Worm (Caenorhabditis elegans) whole organism, L4 larva: ENCODE measurements around the gene ZK742.7.

Experiments
- F10B5.3 ChIP-seq: sonication (generic microtip); optimal IDR thresholded peaks from 2 replicates; lab custom pipeline; 2016; ENCODE audit warnings: mild to moderate bottlenecking, missing genetic modification characterization, missing compliant biosample characterization
- F26F4.8 ChIP-seq: fragments of 200-800 bp; sonication (Bioruptor generic); conservative IDR thresholded peaks from 2 replicates; pipeline ENCODE4 v1.3.6; 2022; ENCODE audit warnings: missing genetic modification characterization, missing compliant biosample characterization
- F37D6.2 ChIP-seq: sonication (generic microtip); optimal IDR thresholded peaks from 2 replicates; lab custom pipeline; 2016; ENCODE audit warnings: mild to moderate bottlenecking, missing genetic modification characterization, missing compliant biosample characterization
- R02D3.7 ChIP-seq: fragments of 150-350 bp; sonication (generic microtip); optimal IDR thresholded peaks from 3 replicates; lab custom pipeline; 2014; ENCODE audit warnings: missing biosample characterization, missing genetic modification characterization
- aha-1 ChIP-seq: fragments of 150-350 bp; peaks from one replicate; lab custom pipeline; 2014; ENCODE audit warnings: missing biosample characterization, missing genetic modification characterization
- attf-4 ChIP-seq: sonication (generic microtip); optimal IDR thresholded peaks from 3 replicates; lab custom pipeline; 2017; ENCODE audit warnings: missing biosample characterization, missing genetic modification characterization
- ceh-62 ChIP-seq: sonication (generic microtip); optimal IDR thresholded peaks from 2 replicates; lab custom pipeline; 2017; ENCODE audit warnings: missing biosample characterization, missing genetic modification characterization
- cey-2 ChIP-seq: sonication (generic microtip); optimal IDR thresholded peaks from 3 replicates; lab custom pipeline; 2017; ENCODE audit warnings: missing genetic modification characterization, mild to moderate bottlenecking, missing compliant biosample characterization, antibody characterized with exemption, borderline replicate concordance; ENCODE audit not compliant: insufficient read depth
- daf-16 ChIP-seq, 3 experiments: sonication (generic microtip); optimal IDR thresholded peaks; 2 replicates each; lab custom pipeline; 2016 to 2017; ENCODE audit warnings: missing genetic modification characterization in 3 of 3, missing genetic modification reagents in 3 of 3, mild to moderate bottlenecking in 2 of 3, missing compliant biosample characterization in 2 of 3, missing biosample characterization in 1 of 3, moderate library complexity in 1 of 3
- daf-8 ChIP-seq: fragments of 200-800 bp; sonication (Bioruptor generic); IDR thresholded peaks from 2 replicates; pipeline ENCODE4 v1.3.6; 2022; ENCODE audit warnings: missing genetic modification characterization, missing compliant biosample characterization
- dmd-6 ChIP-seq: fragments of 200-800 bp; sonication (Bioruptor generic); IDR thresholded peaks from 2 replicates; pipeline ENCODE4 v1.3.6; 2022; ENCODE audit warnings: missing genetic modification reagents, missing genetic modification characterization, missing compliant biosample characterization
- dmd-8 ChIP-seq: fragments of 200-800 bp; sonication (Bioruptor generic); IDR thresholded peaks from 2 replicates; pipeline ENCODE4 v1.3.6; 2022; ENCODE audit warnings: missing genetic modification characterization, missing compliant biosample characterization
- dpl-1 ChIP-seq: fragments of 150-350 bp; optimal IDR thresholded peaks from 2 replicates; lab custom pipeline; 2014; ENCODE audit warnings: missing biosample characterization, missing genetic modification reagents, missing genetic modification characterization
- duxl-1 ChIP-seq: sonication (generic microtip); optimal IDR thresholded peaks from 2 replicates; lab custom pipeline; 2016; ENCODE audit warnings: mild to moderate bottlenecking, missing genetic modification characterization, moderate library complexity, missing compliant biosample characterization; ENCODE audit not compliant: poor library complexity
- dve-1 ChIP-seq: sonication (generic microtip); optimal IDR thresholded peaks from 2 replicates; lab custom pipeline; 2017; ENCODE audit warnings: antibody characterized with exemption, mild to moderate bottlenecking, missing genetic modification characterization, missing compliant biosample characterization; ENCODE audit not compliant: insufficient read depth
- fkh-10 ChIP-seq: fragments of 150-350 bp; optimal IDR thresholded peaks from 2 replicates; lab custom pipeline; 2014; ENCODE audit warnings: missing biosample characterization, missing genetic modification reagents, missing genetic modification characterization
- fos-1 ChIP-seq: fragments of 150-350 bp; optimal IDR thresholded peaks from 2 replicates; lab custom pipeline; 2014; ENCODE audit warnings: missing biosample characterization, missing genetic modification characterization
- hif-1 ChIP-seq, 2 experiments: sonication (generic microtip); optimal IDR thresholded peaks; 2 replicates each; lab custom pipeline; 2016 to 2017; ENCODE audit warnings: missing compliant biosample characterization in 2 of 2, missing genetic modification characterization in 2 of 2, missing genetic modification reagents in 2 of 2, missing genotype in 2 of 2, mild to moderate bottlenecking in 1 of 2
- hlh-11 ChIP-seq: fragments of 200-800 bp; sonication (Bioruptor generic); optimal IDR thresholded peaks from 2 replicates; lab custom pipeline; 2018; ENCODE audit warnings: mild to moderate bottlenecking, missing genetic modification characterization, missing compliant biosample characterization
- hlh-30 ChIP-seq: sonication (generic microtip); optimal IDR thresholded peaks from 2 replicates; lab custom pipeline; 2017; ENCODE audit warnings: antibody characterized with exemption, mild to moderate bottlenecking, missing genetic modification characterization, missing compliant biosample characterization; ENCODE audit not compliant: insufficient read depth
- lin-1 ChIP-seq: fragments of 200-800 bp; sonication (Bioruptor generic); IDR thresholded peaks from 2 replicates; pipeline ENCODE4 v1.3.6; 2022; ENCODE audit warnings: missing genetic modification reagents, missing genetic modification characterization, missing compliant biosample characterization
- lin-29 ChIP-seq: fragments of 200-800 bp; sonication (Bioruptor generic); IDR thresholded peaks from 2 replicates; pipeline ENCODE4 v1.3.6; 2022; ENCODE audit warnings: missing genetic modification reagents, missing genetic modification characterization, missing compliant biosample characterization
- lin-38 ChIP-seq: fragments of 200-800 bp; sonication (Bioruptor generic); IDR thresholded peaks from 2 replicates; pipeline ENCODE4 v1.3.6; 2022; ENCODE audit warnings: missing genetic modification reagents, missing genetic modification characterization, missing compliant biosample characterization
- mdl-1 ChIP-seq, 2 experiments: fragments of 150-350 bp in 1 of 2; sonication (generic microtip) in 1 of 2; optimal IDR thresholded peaks; 2 replicates each; lab custom pipeline; 2014 to 2017; ENCODE audit warnings: missing biosample characterization in 2 of 2, missing genetic modification characterization in 2 of 2
- mep-1 ChIP-seq: fragments of 150-350 bp; sonication (generic microtip); optimal IDR thresholded peaks from 3 replicates; lab custom pipeline; 2014; ENCODE audit warnings: missing biosample characterization, missing genetic modification characterization
- mxl-2 ChIP-seq: fragments of 200-800 bp; sonication (Bioruptor generic); conservative IDR thresholded peaks from 2 replicates; pipeline ENCODE4 v1.3.6; 2022; ENCODE audit warnings: missing genetic modification reagents, missing genetic modification characterization, missing compliant biosample characterization
- nhr-10 ChIP-seq: fragments of 150-350 bp; optimal IDR thresholded peaks from 2 replicates; lab custom pipeline; 2014; ENCODE audit warnings: missing biosample characterization, missing genetic modification characterization
- nhr-102 ChIP-seq: sonication (generic microtip); optimal IDR thresholded peaks from 2 replicates; lab custom pipeline; 2016; ENCODE audit warnings: mild to moderate bottlenecking, missing genetic modification characterization, moderate library complexity, missing compliant biosample characterization
- nhr-11 ChIP-seq: fragments of 150-350 bp; optimal IDR thresholded peaks from 2 replicates; lab custom pipeline; 2014; ENCODE audit warnings: missing biosample characterization, missing genetic modification characterization
- nhr-28 ChIP-seq: fragments of 150-350 bp; optimal IDR thresholded peaks from 2 replicates; lab custom pipeline; 2014; ENCODE audit warnings: missing biosample characterization, missing genetic modification characterization
- nhr-42 ChIP-seq: fragments of 200-800 bp; sonication (Bioruptor generic); IDR thresholded peaks from 2 replicates; pipeline ENCODE4 v1.3.6; 2022; ENCODE audit warnings: missing genetic modification characterization, missing compliant biosample characterization
- php-3 ChIP-seq: fragments of 200-800 bp; sonication (Bioruptor generic); IDR thresholded peaks from 2 replicates; pipeline ENCODE4 v1.3.6; 2022; ENCODE audit warnings: missing genetic modification reagents, missing genetic modification characterization, missing compliant biosample characterization
- pqm-1 ChIP-seq: sonication (generic microtip); optimal IDR thresholded peaks from 2 replicates; lab custom pipeline; 2017; ENCODE audit warnings: missing biosample characterization, missing genetic modification characterization
- spr-1 ChIP-seq: sonication (generic microtip); optimal IDR thresholded peaks from 2 replicates; lab custom pipeline; 2016; ENCODE audit warnings: mild to moderate bottlenecking, missing genetic modification characterization, missing compliant biosample characterization
- unc-130 ChIP-seq: sonication (generic microtip); optimal IDR thresholded peaks from 2 replicates; lab custom pipeline; 2016; ENCODE audit warnings: missing genetic modification reagents, missing genetic modification characterization, missing compliant biosample characterization
- unc-62 ChIP-seq, 3 experiments: fragments of 150-350 bp in 1 of 3; sonication (generic microtip); optimal IDR thresholded peaks in 2 of 3; peaks in 1 of 3; 1 replicate in 1 of 3; 2 replicates in 2 of 3; lab custom pipeline; 2014 to 2017; ENCODE audit warnings: missing biosample characterization in 3 of 3, missing genetic modification characterization in 3 of 3, missing genetic modification reagents in 3 of 3, missing genotype in 1 of 3
- zfp-2 ChIP-seq: sonication (generic microtip); optimal IDR thresholded peaks from 2 replicates; lab custom pipeline; 2016; ENCODE audit warnings: mild to moderate bottlenecking, missing genetic modification characterization, missing compliant biosample characterization
- zip-2 ChIP-seq: fragments of 150-350 bp; optimal IDR thresholded peaks from 2 replicates; lab custom pipeline; 2014; ENCODE audit warnings: missing biosample characterization, missing genetic modification characterization
- ztf-7 ChIP-seq: fragments of 150-350 bp; optimal IDR thresholded peaks from 2 replicates; lab custom pipeline; 2014; ENCODE audit warnings: missing biosample characterization, missing genetic modification characterization

Gene ZK742.7

ce11 chrV:7809320-7810256, 11.4 kb downstream of the ZK742.7 start, which contains the start of gene ZK742.3:
Gene ZK742.3 (minus strand): TSS chrV:7809912.
- TF ChIP-seq mep-1 (tag; lab: Kevin White, UChicago) (peak; percentile 7), lin-38 (0 out of 2 replicates have a peak, but pooled peaks have one; percentile 28), dmd-6 (GFP tag; lab: Robert Waterston, UW) (peak; percentile 71), spr-1 (tag; lab: Kevin White, UChicago) (no peak), lin-1 (GFP tag; lab: Robert Waterston, UW) (no peak), ceh-62 (no peak), duxl-1 (no peak), nhr-102 (no peak), php-3 (0 out of 2 replicates have a peak, but pooled peaks have one; percentile 9), nhr-10 (tag; lab: Kevin White, UChicago) (peak; percentile 7), nhr-28 (tag; lab: Kevin White, UChicago) (peak; percentile 98), unc-62 (GFP tag; optimal IDR thresholded peaks at IDR 0.05 in 1 of 2; lab: Kevin White, UChicago) (no peak), unc-62 (tag; optimal IDR thresholded peaks at IDR 0.05; lab: Kevin White, UChicago) (no peak), daf-8 (GFP tag; lab: Robert Waterston, UW) (no peak), nhr-11 (tag; lab: Kevin White, UChicago) (no peak), zfp-2 (tag; lab: Kevin White, UChicago) (no peak), zip-2 (no peak), fkh-10 (GFP tag; lab: Kevin White, UChicago) (no peak), ztf-7 (tag; lab: Kevin White, UChicago) (no peak), nhr-42 (GFP tag; lab: Robert Waterston, UW) (no peak), hlh-11 (tag; lab: Kevin White, UChicago) (peak; percentile 39), cey-2 (tag; lab: Kevin White, UChicago) (no peak), F37D6.2 (tag; lab: Kevin White, UChicago) (no peak), R02D3.7 (tag; lab: Kevin White, UChicago) (no peak), fos-1 (tag; lab: Kevin White, UChicago) (no peak), dmd-8 (GFP tag; lab: Robert Waterston, UW) (no peak), mdl-1 (tag; optimal IDR thresholded peaks at IDR 0.05; lab: Kevin White, UChicago) (no peak), dve-1 (tag; lab: Kevin White, UChicago) (peak; percentile 57), dpl-1 (no peak), unc-130 (GFP tag; lab: Kevin White, UChicago) (no peak), mxl-2 (GFP tag; lab: Robert Waterston, UW) (no peak), F10B5.3 (tag; lab: Kevin White, UChicago) (no peak), F26F4.8 (GFP tag; lab: Robert Waterston, UW) (no peak), daf-16 (GFP tag; optimal IDR thresholded peaks at IDR 0.05; lab: Kevin White, UChicago) (no peak), daf-16 (tag; optimal IDR thresholded peaks at IDR 0.05; lab: Kevin White, UChicago) (peak; percentile 40), lin-29 (GFP tag; lab: Robert Waterston, UW) (no peak), pqm-1 (tag; lab: Kevin White, UChicago) (peak; percentile 50), attf-4 (no peak), aha-1 (tag; lab: Kevin White, UChicago) (peak; percentile 95), hlh-30 (tag; lab: Kevin White, UChicago) (peak; percentile 9)

ce11 chrV:7810591-7810990, 12.4 kb downstream of the ZK742.7 start:
- peak; percentile 97 for TF ChIP-seq aha-1 (tag; lab: Kevin White, UChicago)
- TF ChIP-seq hif-1 (tag; optimal IDR thresholded peaks at IDR 0.05; lab: Kevin White, UChicago) = no peak
- TF ChIP-seq, all 104 proteins: peak for 1
